Worm (Caenorhabditis elegans) whole organism, mixed stage, embryonic: Measurements from ENCODE around the gene C09E7.11.
A peak's percentile ranks its signal among the peaks of the same experiment; 100 is the strongest.

Experiments used
- M03D4.4 ChIP-seq: sonication (generic microtip); optimal IDR thresholded peaks from 2 replicates; lab custom pipeline; 2017; ENCODE audit warnings: mild to moderate bottlenecking, missing genetic modification characterization, missing compliant biosample characterization
- blmp-1 ChIP-seq: fragments of 150-350 bp; optimal IDR thresholded peaks from 2 replicates; lab custom pipeline; 2014; ENCODE audit warnings: missing biosample characterization, missing genetic modification characterization
- ceh-39 ChIP-seq: fragments of 150-350 bp; optimal IDR thresholded peaks from 2 replicates; lab custom pipeline; 2014; ENCODE audit warnings: missing biosample characterization, missing genetic modification characterization
- ceh-43 ChIP-seq: fragments of 200-800 bp; sonication (Bioruptor generic); optimal IDR thresholded peaks from 2 replicates; lab custom pipeline; 2018; ENCODE audit warnings: mild to moderate bottlenecking, missing genetic modification characterization, moderate library complexity, missing compliant biosample characterization
- ceh-83 ChIP-seq: fragments of 200-800 bp; sonication (Bioruptor generic); optimal IDR thresholded peaks from 2 replicates; lab custom pipeline; 2018; ENCODE audit warnings: mild to moderate bottlenecking, missing genetic modification characterization, missing compliant biosample characterization
- ces-1 ChIP-seq: fragments of 150-350 bp; optimal IDR thresholded peaks from 2 replicates; lab custom pipeline; 2014; ENCODE audit warnings: missing biosample characterization, missing genetic modification reagents, missing genetic modification characterization
- cnd-1 ChIP-seq: fragments of 200-800 bp; sonication (Bioruptor generic); optimal IDR thresholded peaks from 2 replicates; lab custom pipeline; 2018; ENCODE audit warnings: mild to moderate bottlenecking, missing genetic modification characterization, missing compliant biosample characterization
- drap-1 ChIP-seq: fragments of 200-800 bp; sonication (Bioruptor generic); optimal IDR thresholded peaks from 3 replicates; lab custom pipeline; 2018; ENCODE audit warnings: mild to moderate bottlenecking, missing genetic modification characterization, missing compliant biosample characterization
- elt-1 ChIP-seq: sonication (generic microtip); optimal IDR thresholded peaks from 2 replicates; lab custom pipeline; 2017; ENCODE audit warnings: missing genetic modification characterization, mild to moderate bottlenecking, missing compliant biosample characterization, antibody characterized with exemption, moderate library complexity, borderline replicate concordance; ENCODE audit not compliant: insufficient read depth
- flh-1 ChIP-seq: fragments of 200-800 bp; sonication (Bioruptor generic); optimal IDR thresholded peaks from 2 replicates; lab custom pipeline; 2018; ENCODE audit warnings: mild to moderate bottlenecking, missing genetic modification characterization, moderate library complexity, missing compliant biosample characterization
- ham-2 ChIP-seq: fragments of 200-800 bp; sonication (Bioruptor generic); optimal IDR thresholded peaks from 2 replicates; lab custom pipeline; 2018; ENCODE audit warnings: mild to moderate bottlenecking, missing genetic modification characterization, missing compliant biosample characterization
- hlh-1 ChIP-seq: fragments of 150-350 bp; optimal IDR thresholded peaks from 2 replicates; lab custom pipeline; 2014; ENCODE audit warnings: missing biosample characterization, missing genetic modification reagents, missing genetic modification characterization
- lin-13 ChIP-seq: fragments of 150-350 bp; optimal IDR thresholded peaks from 2 replicates; lab custom pipeline; 2014; ENCODE audit warnings: missing biosample characterization, missing genetic modification characterization
- lin-32 ChIP-seq: fragments of 200-800 bp; sonication (Bioruptor generic); optimal IDR thresholded peaks from 2 replicates; lab custom pipeline; 2018; ENCODE audit warnings: mild to moderate bottlenecking, missing genetic modification characterization, missing compliant biosample characterization
- lsy-2 ChIP-seq: fragments of 150-350 bp; optimal IDR thresholded peaks from 2 replicates; lab custom pipeline; 2014; ENCODE audit warnings: missing biosample characterization, missing genetic modification characterization
- mab-5 ChIP-seq: fragments of 150-350 bp; optimal IDR thresholded peaks from 2 replicates; lab custom pipeline; 2014; ENCODE audit warnings: missing biosample characterization, missing genetic modification characterization
- mep-1 ChIP-seq: fragments of 150-350 bp; optimal IDR thresholded peaks from 2 replicates; lab custom pipeline; 2017; ENCODE audit warnings: missing biosample characterization, missing genetic modification reagents, missing genetic modification characterization, inconsistent platforms
- mls-2 ChIP-seq: sonication (generic microtip); optimal IDR thresholded peaks from 2 replicates; lab custom pipeline; 2016; ENCODE audit warnings: mild to moderate bottlenecking, missing genetic modification characterization, moderate library complexity, missing compliant biosample characterization
- nhr-12 ChIP-seq: fragments of 150-350 bp; optimal IDR thresholded peaks from 2 replicates; lab custom pipeline; 2014; ENCODE audit warnings: missing biosample characterization, missing genetic modification characterization
- nhr-2 ChIP-seq: fragments of 150-350 bp; optimal IDR thresholded peaks from 2 replicates; lab custom pipeline; 2014; ENCODE audit warnings: missing biosample characterization, missing genetic modification characterization
- nhr-237 ChIP-seq: fragments of 150-350 bp; optimal IDR thresholded peaks from 2 replicates; lab custom pipeline; 2014; ENCODE audit warnings: missing biosample characterization, missing genetic modification characterization
- nhr-28 ChIP-seq: fragments of 150-350 bp; optimal IDR thresholded peaks from 2 replicates; lab custom pipeline; 2014; ENCODE audit warnings: missing biosample characterization, missing genetic modification characterization
- nhr-76 ChIP-seq: sonication (generic microtip); optimal IDR thresholded peaks from 2 replicates; lab custom pipeline; 2017; ENCODE audit warnings: missing biosample characterization, missing genetic modification characterization
- pha-4 ChIP-seq: fragments of 150-350 bp; optimal IDR thresholded peaks from 2 replicates; lab custom pipeline; 2018; ENCODE audit warnings: missing biosample characterization, missing genetic modification reagents, missing genetic modification characterization
- sem-2 ChIP-seq: fragments of 200-800 bp; sonication (Bioruptor generic); optimal IDR thresholded peaks from 2 replicates; lab custom pipeline; 2018; ENCODE audit warnings: mild to moderate bottlenecking, missing genetic modification characterization, missing compliant biosample characterization
- snpc-4 ChIP-seq: fragments of 150-350 bp; optimal IDR thresholded peaks from 2 replicates; lab custom pipeline; 2014; ENCODE audit warnings: missing biosample characterization, missing genetic modification characterization
- sptf-1 ChIP-seq: sonication (generic microtip); optimal IDR thresholded peaks from 2 replicates; lab custom pipeline; 2017; ENCODE audit warnings: mild to moderate bottlenecking, missing genetic modification characterization, moderate library complexity, missing compliant biosample characterization
- tbx-8 ChIP-seq: fragments of 200-800 bp; sonication (Bioruptor generic); optimal IDR thresholded peaks from 2 replicates; lab custom pipeline; 2018; ENCODE audit warnings: mild to moderate bottlenecking, missing genetic modification characterization, moderate library complexity, missing compliant biosample characterization
- unc-120 ChIP-seq: sonication (generic microtip); optimal IDR thresholded peaks from 2 replicates; lab custom pipeline; 2017; ENCODE audit warnings: missing genetic modification characterization, missing compliant biosample characterization; ENCODE audit not compliant: poor library complexity, severe bottlenecking
- unc-39 ChIP-seq: fragments of 150-350 bp; optimal IDR thresholded peaks from 2 replicates; lab custom pipeline; 2014; ENCODE audit warnings: missing biosample characterization, missing genetic modification characterization
- unc-62 ChIP-seq: fragments of 150-350 bp; optimal IDR thresholded peaks from 2 replicates; lab custom pipeline; 2014; ENCODE audit warnings: missing biosample characterization, missing genetic modification reagents, missing genetic modification characterization
- zip-8 ChIP-seq: fragments of 150-350 bp; optimal IDR thresholded peaks from 2 replicates; lab custom pipeline; 2014; ENCODE audit warnings: missing biosample characterization, missing genetic modification characterization
- ztf-11 ChIP-seq: fragments of 150-350 bp; optimal IDR thresholded peaks from 2 replicates; lab custom pipeline; 2014; ENCODE audit warnings: missing biosample characterization, missing genetic modification characterization

C09E7.11 gene

DNA sequence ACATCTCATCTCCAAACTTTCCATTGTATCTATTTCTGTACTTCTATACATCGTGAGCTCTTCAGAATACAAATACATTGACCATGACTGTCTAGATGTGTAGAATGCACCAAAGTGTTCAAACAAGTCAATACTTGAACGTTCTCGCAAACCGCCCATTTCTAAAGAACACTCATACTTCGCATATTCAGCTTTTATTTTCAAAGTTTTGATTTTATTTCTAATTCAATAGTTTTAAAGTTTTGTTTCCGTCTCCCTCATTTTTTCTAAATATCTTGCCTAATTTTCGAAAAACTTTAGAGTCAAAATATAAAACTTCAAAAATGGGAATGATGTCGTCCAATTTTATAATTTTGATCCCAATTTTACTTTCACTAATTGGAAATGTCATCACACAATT is 3.3 kb upstream of the C09E7.11 start, which contains the start of gene pqn-10:
Gene pqn-10 (plus strand): TSS at position 301 of the 400 bp plus-strand sequence.
- TF ChIP-seq cnd-1 (tag; lab: Kevin White, UChicago): no peak
- TF ChIP-seq mep-1 (tag; lab: Kevin White, UChicago): no peak
- TF ChIP-seq nhr-2 (tag; lab: Kevin White, UChicago): no peak
- TF ChIP-seq sptf-1 (tag; lab: Kevin White, UChicago): no peak
- no peak for TF ChIP-seq zip-8 (tag; lab: Kevin White, UChicago)
- TF ChIP-seq nhr-237 (tag; lab: Kevin White, UChicago): no peak
- no peak for TF ChIP-seq flh-1 (GFP tag; lab: Kevin White, UChicago)
- TF ChIP-seq elt-1: no peak
- no peak for TF ChIP-seq hlh-1
- no peak for TF ChIP-seq unc-120 (tag; lab: Kevin White, UChicago)
- TF ChIP-seq unc-39 (tag; lab: Kevin White, UChicago): no peak
- no peak for TF ChIP-seq drap-1 (GFP tag; lab: Kevin White, UChicago)

DNA sequence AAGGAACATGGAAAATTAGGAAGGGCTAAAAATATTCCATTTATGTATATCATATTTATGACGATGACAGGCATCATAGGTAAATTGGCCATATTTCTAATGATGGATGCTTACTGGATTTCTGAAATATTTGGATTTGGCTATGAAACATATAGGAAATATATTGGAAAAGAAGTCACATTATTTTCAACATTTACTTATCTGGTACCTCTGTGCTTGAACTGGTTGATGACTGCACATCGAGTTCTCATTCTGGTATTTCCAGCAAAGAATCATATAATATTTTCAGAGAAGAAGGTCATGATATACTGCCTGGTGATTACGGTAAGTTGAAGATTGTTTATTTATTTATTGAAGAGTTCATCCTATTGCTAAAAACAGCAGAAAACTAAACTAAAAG is 1.4 kb downstream of the C09E7.11 start, which contains the start of gene srxa-5:
Gene srxa-5 (plus strand): TSS at position 301 of the 400 bp plus-strand sequence.
- TF ChIP-seq lin-13 (no peak), sptf-1 (tag; lab: Kevin White, UChicago) (no peak), ceh-43 (GFP tag; lab: Kevin White, UChicago) (no peak), lsy-2 (tag; lab: Kevin White, UChicago) (no peak), nhr-28 (tag; lab: Kevin White, UChicago) (no peak), ham-2 (GFP tag; lab: Kevin White, UChicago) (no peak), ztf-11 (tag; lab: Kevin White, UChicago) (no peak), mep-1 (tag; lab: Kevin White, UChicago) (no peak), hlh-1 (no peak), M03D4.4 (tag; lab: Kevin White, UChicago) (no peak), nhr-237 (tag; lab: Kevin White, UChicago) (no peak), blmp-1 (tag; lab: Kevin White, UChicago) (no peak), flh-1 (GFP tag; lab: Kevin White, UChicago) (no peak), snpc-4 (tag; lab: Kevin White, UChicago) (no peak)

- TF ChIP-seq nhr-2 (tag; lab: Kevin White, UChicago) (peak; percentile 34), mep-1 (tag; lab: Kevin White, UChicago) (peak; percentile 35), nhr-12 (tag; lab: Kevin White, UChicago) (no peak), elt-1 (no peak), hlh-1 (no peak), unc-120 (tag; lab: Kevin White, UChicago) (peak; percentile 53), unc-62 (GFP tag; lab: Kevin White, UChicago) (peak; percentile 55), blmp-1 (tag; lab: Kevin White, UChicago) (no peak), ztf-11 (tag; lab: Kevin White, UChicago) (no peak), ceh-39 (tag; lab: Kevin White, UChicago) (no peak), lsy-2 (tag; lab: Kevin White, UChicago) (peak; percentile 17), sem-2 (GFP tag; lab: Kevin White, UChicago) (no peak), mls-2 (tag; lab: Kevin White, UChicago) (peak; percentile 67), nhr-28 (tag; lab: Kevin White, UChicago) (no peak), unc-39 (tag; lab: Kevin White, UChicago) (no peak), ham-2 (GFP tag; lab: Kevin White, UChicago) (peak; percentile 5), tbx-8 (GFP tag; lab: Kevin White, UChicago) (no peak), drap-1 (GFP tag; lab: Kevin White, UChicago) (peak; percentile 16), ces-1 (GFP tag; lab: Kevin White, UChicago) (peak; percentile 40), nhr-237 (tag; lab: Kevin White, UChicago) (no peak), lin-13 (peak; percentile 35), ceh-83 (GFP tag; lab: Kevin White, UChicago) (no peak), ceh-43 (GFP tag; lab: Kevin White, UChicago) (no peak), sptf-1 (tag; lab: Kevin White, UChicago) (peak; percentile 61), lin-32 (GFP tag; lab: Kevin White, UChicago) (peak; percentile 8), M03D4.4 (tag; lab: Kevin White, UChicago) (peak; percentile 45), nhr-76 (tag; lab: Kevin White, UChicago) (no peak), mab-5 (tag; lab: Kevin White, UChicago) (no peak), cnd-1 (tag; lab: Kevin White, UChicago) (peak; percentile 59), flh-1 (GFP tag; lab: Kevin White, UChicago) (no peak), pha-4 (tag; lab: Kevin White, UChicago) (peak; percentile 66), snpc-4 (tag; lab: Kevin White, UChicago) (no peak)
Observed at ce11 chrIII:6536945-6537568, 5.9 kb downstream of the C09E7.11 start, which contains the start of gene C09E7.4. Gene C09E7.4, minus strand, starts transcription at chrIII:6536995.
